Worm (Caenorhabditis elegans) whole organism, L1 larva: Measurements from ENCODE around the gene unc-32.
A peak's percentile ranks its signal among the peaks of the same experiment; 100 is the strongest.

Experiments used
- F16B12.6 ChIP-seq: fragments of 150-350 bp; optimal IDR thresholded peaks from 2 replicates; lab custom pipeline; 2014; ENCODE audit warnings: missing biosample characterization, missing genetic modification characterization
- Y116A8C.19 ChIP-seq: sonication (generic microtip); optimal IDR thresholded peaks from 2 replicates; lab custom pipeline; 2016; ENCODE audit warnings: missing compliant biosample characterization, missing genetic modification characterization, borderline replicate concordance
- alr-1 ChIP-seq: fragments of 200-800 bp; sonication (Bioruptor generic); optimal IDR thresholded peaks from 2 replicates; lab custom pipeline; 2018; ENCODE audit warnings: borderline replicate concordance, mild to moderate bottlenecking, missing genetic modification characterization, missing compliant biosample characterization
- ama-1 ChIP-seq: fragments of 150-350 bp; optimal IDR thresholded peaks from 2 replicates; lab custom pipeline; 2014
- blmp-1 ChIP-seq: fragments of 150-350 bp; optimal IDR thresholded peaks from 2 replicates; lab custom pipeline; 2014; ENCODE audit warnings: missing biosample characterization, missing genetic modification characterization
- ceh-8 ChIP-seq: fragments of 200-800 bp; sonication (Bioruptor generic); optimal IDR thresholded peaks from 2 replicates; lab custom pipeline; 2018; ENCODE audit warnings: mild to moderate bottlenecking, missing genetic modification characterization, moderate library complexity, missing compliant biosample characterization
- ceh-82 ChIP-seq, 3 experiments: fragments of 150-350 bp in 1 of 3; sonication (generic microtip) in 2 of 3; optimal IDR thresholded peaks; 2 replicates each; lab custom pipeline; 2014 to 2017; ENCODE audit warnings: missing biosample characterization in 3 of 3, missing genetic modification characterization in 3 of 3
- ceh-88 ChIP-seq: fragments of 200-800 bp; sonication (Bioruptor generic); IDR thresholded peaks from 2 replicates; pipeline ENCODE4 v1.3.6; 2022; ENCODE audit warnings: missing genetic modification characterization, missing compliant biosample characterization
- ceh-90 ChIP-seq: sonication (generic microtip); optimal IDR thresholded peaks from 2 replicates; lab custom pipeline; 2016; ENCODE audit warnings: missing genetic modification characterization, missing compliant biosample characterization
- ces-1 ChIP-seq: fragments of 150-350 bp; optimal IDR thresholded peaks from 2 replicates; lab custom pipeline; 2014; ENCODE audit warnings: missing biosample characterization, missing genetic modification reagents, missing genetic modification characterization
- efl-1 ChIP-seq, 4 experiments: fragments of 150-350 bp; optimal IDR thresholded peaks in 3 of 4; peaks in 1 of 4; 1 replicate in 1 of 4; 2 replicates in 3 of 4; lab custom pipeline; 2014; ENCODE audit warnings: missing biosample characterization in 2 of 4, missing genetic modification characterization in 2 of 4, missing genetic modification reagents in 2 of 4
- efl-3 ChIP-seq: fragments of 200-800 bp; sonication (Bioruptor generic); optimal IDR thresholded peaks from 2 replicates; lab custom pipeline; 2018; ENCODE audit warnings: mild to moderate bottlenecking, missing genetic modification characterization, missing compliant biosample characterization
- elt-3 ChIP-seq, 6 experiments: fragments of 150-350 bp in 1 of 6; sonication (generic microtip); optimal IDR thresholded peaks; 2 replicates each; lab custom pipeline; 2017 to 2018; ENCODE audit warnings: missing biosample characterization in 6 of 6, missing genetic modification characterization in 6 of 6, inconsistent platforms in 1 of 6
- ets-5 ChIP-seq: fragments of 200-800 bp; sonication (Bioruptor generic); IDR thresholded peaks from 2 replicates; pipeline ENCODE4 v1.3.6; 2022; ENCODE audit warnings: missing genetic modification characterization, missing compliant biosample characterization
- fkh-10 ChIP-seq: sonication (generic microtip); optimal IDR thresholded peaks from 2 replicates; lab custom pipeline; 2017; ENCODE audit warnings: missing biosample characterization, missing genetic modification reagents, missing genetic modification characterization
- fkh-4 ChIP-seq: sonication (generic microtip); optimal IDR thresholded peaks from 2 replicates; lab custom pipeline; 2016; ENCODE audit warnings: missing compliant biosample characterization, missing genetic modification characterization, borderline replicate concordance
- fkh-8 ChIP-seq: sonication (generic microtip); optimal IDR thresholded peaks from 2 replicates; lab custom pipeline; 2016; ENCODE audit warnings: mild to moderate bottlenecking, missing genetic modification characterization, missing compliant biosample characterization
- fos-1 ChIP-seq: fragments of 150-350 bp; optimal IDR thresholded peaks from 2 replicates; lab custom pipeline; 2014; ENCODE audit warnings: missing biosample characterization, missing genetic modification characterization
- grh-1 ChIP-seq: fragments of 200-800 bp; sonication (Bioruptor generic); IDR thresholded peaks from 2 replicates; pipeline ENCODE4 v1.3.6; 2022; ENCODE audit warnings: missing genetic modification reagents, missing genetic modification characterization, missing compliant biosample characterization
- hlh-17 ChIP-seq: fragments of 200-800 bp; sonication (Bioruptor generic); optimal IDR thresholded peaks from 2 replicates; lab custom pipeline; 2018; ENCODE audit warnings: missing genetic modification characterization, mild to moderate bottlenecking, missing compliant biosample characterization, moderate library complexity, borderline replicate concordance
- isw-1 ChIP-seq: fragments of 200-800 bp; sonication (Bioruptor generic); IDR thresholded peaks from 2 replicates; pipeline ENCODE4 v1.3.6; 2022; ENCODE audit warnings: missing genetic modification characterization, missing compliant biosample characterization
- jun-1 ChIP-seq: fragments of 150-350 bp; optimal IDR thresholded peaks from 2 replicates; lab custom pipeline; 2014; ENCODE audit warnings: missing biosample characterization, missing genetic modification reagents, missing genetic modification characterization
- lin-13 ChIP-seq: fragments of 150-350 bp; optimal IDR thresholded peaks from 2 replicates; lab custom pipeline; 2014; ENCODE audit warnings: missing biosample characterization, missing genetic modification reagents, missing genetic modification characterization
- lin-15B ChIP-seq: fragments of 150-350 bp; sonication (generic microtip); optimal IDR thresholded peaks from 3 replicates; lab custom pipeline; 2014; ENCODE audit warnings: missing biosample characterization, missing genetic modification characterization
- lin-39 ChIP-seq: fragments of 150-350 bp; optimal IDR thresholded peaks from 2 replicates; lab custom pipeline; 2014; ENCODE audit warnings: missing biosample characterization, missing genetic modification reagents, missing genetic modification characterization
- mab-9 ChIP-seq: fragments of 200-800 bp; sonication (Bioruptor generic); IDR thresholded peaks from 2 replicates; pipeline ENCODE4 v1.3.6; 2022; ENCODE audit warnings: missing genetic modification reagents, missing genetic modification characterization, missing compliant biosample characterization
- mdl-1 ChIP-seq, 2 experiments: fragments of 150-350 bp; optimal IDR thresholded peaks; 2 replicates each; lab custom pipeline; 2014 to 2017; ENCODE audit warnings: missing biosample characterization in 2 of 2, missing genetic modification characterization in 2 of 2, inconsistent platforms in 1 of 2
- mep-1 ChIP-seq: fragments of 150-350 bp; optimal IDR thresholded peaks from 2 replicates; lab custom pipeline; 2014; ENCODE audit warnings: missing biosample characterization, missing genetic modification characterization
- nhr-12 ChIP-seq: sonication (generic microtip); optimal IDR thresholded peaks from 2 replicates; lab custom pipeline; 2017; ENCODE audit warnings: missing biosample characterization, missing genetic modification characterization
- nhr-20 ChIP-seq: sonication (generic microtip); optimal IDR thresholded peaks from 2 replicates; lab custom pipeline; 2016; ENCODE audit warnings: mild to moderate bottlenecking, missing genetic modification characterization, missing compliant biosample characterization
- nhr-47 ChIP-seq: sonication (generic microtip); optimal IDR thresholded peaks from 2 replicates; lab custom pipeline; 2016; ENCODE audit warnings: mild to moderate bottlenecking, missing genetic modification characterization, moderate library complexity, missing compliant biosample characterization
- nhr-71 ChIP-seq: sonication (generic microtip); optimal IDR thresholded peaks from 2 replicates; lab custom pipeline; 2016; ENCODE audit warnings: mild to moderate bottlenecking, missing genetic modification characterization, moderate library complexity, missing compliant biosample characterization
- nhr-76 ChIP-seq: sonication (generic microtip); optimal IDR thresholded peaks from 2 replicates; lab custom pipeline; 2017; ENCODE audit warnings: missing biosample characterization, missing genetic modification characterization
- nhr-85 ChIP-seq: sonication (generic microtip); peaks from one replicate; lab custom pipeline; 2016; ENCODE audit warnings: missing genetic modification characterization, inconsistent platforms, missing compliant biosample characterization
- nhr-90 ChIP-seq: sonication (generic microtip); optimal IDR thresholded peaks from 2 replicates; lab custom pipeline; 2016; ENCODE audit warnings: mild to moderate bottlenecking, missing genetic modification characterization, missing compliant biosample characterization; ENCODE audit not compliant: poor library complexity
- rnt-1 ChIP-seq: sonication (generic microtip); optimal IDR thresholded peaks from 2 replicates; lab custom pipeline; 2016; ENCODE audit warnings: mild to moderate bottlenecking, missing genetic modification characterization, moderate library complexity, missing compliant biosample characterization
- snpc-4 ChIP-seq: fragments of 150-350 bp; optimal IDR thresholded peaks from 2 replicates; lab custom pipeline; 2014; ENCODE audit warnings: missing biosample characterization, missing genetic modification characterization
- sox-4 ChIP-seq: sonication (generic microtip); optimal IDR thresholded peaks from 2 replicates; lab custom pipeline; 2016; ENCODE audit warnings: missing genetic modification characterization, missing compliant biosample characterization
- sup-37 ChIP-seq: fragments of 200-800 bp; sonication (Bioruptor generic); optimal IDR thresholded peaks from 2 replicates; lab custom pipeline; 2018; ENCODE audit warnings: mild to moderate bottlenecking, missing genetic modification characterization, missing compliant biosample characterization
- tlp-1 ChIP-seq: fragments of 150-350 bp; optimal IDR thresholded peaks from 2 replicates; lab custom pipeline; 2014; ENCODE audit warnings: missing biosample characterization, missing genetic modification characterization
- unc-130 ChIP-seq: fragments of 150-350 bp; optimal IDR thresholded peaks from 2 replicates; lab custom pipeline; 2017; ENCODE audit warnings: missing biosample characterization, missing genetic modification characterization, inconsistent platforms
- unc-30 ChIP-seq: sonication (generic microtip); optimal IDR thresholded peaks from 2 replicates; lab custom pipeline; 2017; ENCODE audit warnings: missing biosample characterization, missing genetic modification characterization
- unc-62 ChIP-seq: fragments of 150-350 bp; optimal IDR thresholded peaks from 2 replicates; lab custom pipeline; 2014; ENCODE audit warnings: missing biosample characterization, missing genetic modification reagents, missing genetic modification characterization
- unc-86 ChIP-seq: sonication (generic microtip); optimal IDR thresholded peaks from 2 replicates; lab custom pipeline; 2016; ENCODE audit warnings: missing genetic modification characterization, missing compliant biosample characterization
- vab-15 ChIP-seq: sonication (generic microtip); optimal IDR thresholded peaks from 2 replicates; lab custom pipeline; 2017; ENCODE audit warnings: missing genotype, mild to moderate bottlenecking, missing genetic modification characterization, missing compliant biosample characterization
- xbp-1 ChIP-seq: sonication (generic microtip); optimal IDR thresholded peaks from 2 replicates; lab custom pipeline; 2016; ENCODE audit warnings: missing genetic modification characterization, missing compliant biosample characterization
- zip-4 ChIP-seq: fragments of 200-800 bp; sonication (Bioruptor generic); optimal IDR thresholded peaks from 2 replicates; lab custom pipeline; 2018; ENCODE audit warnings: mild to moderate bottlenecking, missing genetic modification characterization, moderate library complexity, missing compliant biosample characterization
- ztf-11 ChIP-seq, 2 experiments: sonication (generic microtip); optimal IDR thresholded peaks; 2 replicates each; lab custom pipeline; 2016 to 2017; ENCODE audit warnings: missing genetic modification characterization in 2 of 2, missing biosample characterization in 1 of 2, missing compliant biosample characterization in 1 of 2
- ztf-4 ChIP-seq: fragments of 150-350 bp; optimal IDR thresholded peaks from 2 replicates; lab custom pipeline; 2014; ENCODE audit warnings: missing biosample characterization, missing genetic modification characterization

The unc-32 gene

ce11 chrIII:8886309-8886708 is 19.1 kb upstream of the unc-32 start (continued):
- no peak for TF ChIP-seq lin-39 (tag; lab: Kevin White, UChicago)
- peak in 1 of 3 experiments; percentile 5 for TF ChIP-seq ceh-82 (tag; optimal IDR thresholded peaks at IDR 0.05; lab: Kevin White, UChicago)
- no peak for TF ChIP-seq ceh-88 (GFP tag; lab: Robert Waterston, UW)
- TF ChIP-seq sox-4 (tag; lab: Kevin White, UChicago): no peak
- TF ChIP-seq lin-13: no peak
- TF ChIP-seq efl-1 (optimal IDR thresholded peaks at IDR 0.05; lab: Kevin White, UChicago): peak; percentile 1 to 26
- no peak for TF ChIP-seq efl-1 (GFP tag; optimal IDR thresholded peaks at IDR 0.05 in 1 of 2; lab: Kevin White, UChicago)
- peak; percentile 16 for TF ChIP-seq nhr-71
- no peak for TF ChIP-seq nhr-90 (tag; lab: Kevin White, UChicago)
- TF ChIP-seq unc-86 (tag; lab: Kevin White, UChicago): peak; percentile 16
- TF ChIP-seq mep-1 (tag; lab: Kevin White, UChicago): peak; percentile 22
- no peak for TF ChIP-seq isw-1 (GFP tag; lab: Robert Waterston, UW)
- no peak for TF ChIP-seq ztf-11 (tag; optimal IDR thresholded peaks at IDR 0.05; lab: Kevin White, UChicago)
- no peak for TF ChIP-seq blmp-1
- no peak for TF ChIP-seq efl-3
- TF ChIP-seq hlh-17 (GFP tag; lab: Kevin White, UChicago): no peak
- no peak for TF ChIP-seq unc-30 (tag; lab: Kevin White, UChicago)
- TF ChIP-seq elt-3 (tag; optimal IDR thresholded peaks at IDR 0.05; lab: Kevin White, UChicago): no peak
- no peak for TF ChIP-seq rnt-1 (tag; lab: Kevin White, UChicago)
- no peak for TF ChIP-seq ama-1
- TF ChIP-seq mab-9: no peak
- TF ChIP-seq ces-1 (GFP tag; lab: Kevin White, UChicago): no peak
- TF ChIP-seq ztf-4 (tag; lab: Kevin White, UChicago): no peak

ce11 chrIII:8887184-8887801 is 18.1 kb upstream of the unc-32 start, which contains the start of gene famh-136:
Gene famh-136 (plus strand): TSS chrIII:8887751.
- TF ChIP-seq tlp-1 (tag; lab: Kevin White, UChicago): no peak
- TF ChIP-seq zip-4 (GFP tag; lab: Kevin White, UChicago): peak; percentile 42
- TF ChIP-seq unc-130 (tag; lab: Kevin White, UChicago): peak; percentile 94
- TF ChIP-seq sup-37 (GFP tag; lab: Kevin White, UChicago): peak; percentile 25
- no peak for TF ChIP-seq ama-1
- TF ChIP-seq grh-1: no peak; the same call in 1 of the 2 replicates
- TF ChIP-seq nhr-85 (tag; lab: Kevin White, UChicago): peak; percentile 89
- peak; percentile 96 for TF ChIP-seq nhr-20 (tag; lab: Kevin White, UChicago)
- peak; percentile 75 for TF ChIP-seq jun-1
- TF ChIP-seq mab-9: peak; percentile 39; the same call in 1 of the 2 replicates
- TF ChIP-seq fkh-4 (tag; lab: Kevin White, UChicago): peak; percentile 8
- no peak for TF ChIP-seq Y116A8C.19
- TF ChIP-seq xbp-1: peak; percentile 79
- peak; percentile 50 for TF ChIP-seq lin-39 (tag; lab: Kevin White, UChicago)
- no peak for TF ChIP-seq alr-1 (tag; lab: Kevin White, UChicago)
- peak in 1 of 2 experiments; percentile 79 for TF ChIP-seq mdl-1 (tag; optimal IDR thresholded peaks at IDR 0.05; lab: Kevin White, UChicago)
- no peak for TF ChIP-seq unc-62
- TF ChIP-seq nhr-76 (tag; lab: Kevin White, UChicago): no peak
- TF ChIP-seq ceh-8 (GFP tag; lab: Kevin White, UChicago): no peak
- TF ChIP-seq F16B12.6 (tag; lab: Kevin White, UChicago): peak; percentile 61
- no peak for TF ChIP-seq ceh-90
- TF ChIP-seq lin-15B (tag; lab: Kevin White, UChicago): peak; percentile 75
- TF ChIP-seq ets-5: no peak
- TF ChIP-seq fos-1: peak; percentile 43
- TF ChIP-seq ztf-4 (tag; lab: Kevin White, UChicago): peak; percentile 71
- peak; percentile 78 to 85 for TF ChIP-seq efl-1 (optimal IDR thresholded peaks at IDR 0.05; lab: Kevin White, UChicago)
- TF ChIP-seq efl-1 (GFP tag; optimal IDR thresholded peaks at IDR 0.05 in 1 of 2; lab: Kevin White, UChicago): peak; percentile 77 to 98
- TF ChIP-seq snpc-4: peak; percentile 74
- TF ChIP-seq nhr-12 (tag; lab: Kevin White, UChicago): no peak
- TF ChIP-seq hlh-17 (GFP tag; lab: Kevin White, UChicago): no peak
- peak; percentile 90 for TF ChIP-seq nhr-47
- no peak for TF ChIP-seq vab-15 (tag; lab: Kevin White, UChicago)
- peak in 1 of 2 experiments; percentile 42 for TF ChIP-seq ztf-11 (tag; optimal IDR thresholded peaks at IDR 0.05; lab: Kevin White, UChicago)
- TF ChIP-seq fkh-8 (tag; lab: Kevin White, UChicago): peak; percentile 83
- peak; percentile 42 for TF ChIP-seq fkh-10 (GFP tag; lab: Kevin White, UChicago)
